Worm (Caenorhabditis elegans) whole organism, late embryonic: Measurements from ENCODE around the gene Y116A8A.2.

Experiments used
- C08G9.2 ChIP-seq: sonication (generic microtip); optimal IDR thresholded peaks from 2 replicates; lab custom pipeline; 2016; ENCODE audit warnings: mild to moderate bottlenecking, missing genetic modification characterization, moderate library complexity, missing compliant biosample characterization
- C38D4.7 ChIP-seq: fragments of 200-800 bp; sonication (Bioruptor generic); optimal IDR thresholded peaks from 2 replicates; lab custom pipeline; 2018; ENCODE audit warnings: mild to moderate bottlenecking, missing genetic modification characterization, moderate library complexity, missing compliant biosample characterization
- Y22D7AL.16 ChIP-seq: sonication (generic microtip); optimal IDR thresholded peaks from 2 replicates; lab custom pipeline; 2016; ENCODE audit warnings: missing genetic modification characterization, missing compliant biosample characterization
- ama-1 ChIP-seq: fragments of 150-350 bp; optimal IDR thresholded peaks from 2 replicates; lab custom pipeline; 2014
- ceh-19 ChIP-seq: fragments of 200-800 bp; sonication (Bioruptor generic); optimal IDR thresholded peaks from 2 replicates; lab custom pipeline; 2018; ENCODE audit warnings: mild to moderate bottlenecking, missing genetic modification characterization, missing compliant biosample characterization
- ceh-22 ChIP-seq: sonication (generic microtip); optimal IDR thresholded peaks from 2 replicates; lab custom pipeline; 2017; ENCODE audit warnings: missing biosample characterization, missing genetic modification characterization
- ceh-24 ChIP-seq: sonication (generic microtip); optimal IDR thresholded peaks from 2 replicates; lab custom pipeline; 2016; ENCODE audit warnings: mild to moderate bottlenecking, missing genetic modification characterization, missing compliant biosample characterization
- ceh-31 ChIP-seq: sonication (generic microtip); optimal IDR thresholded peaks from 2 replicates; lab custom pipeline; 2016; ENCODE audit warnings: missing genetic modification characterization, missing compliant biosample characterization
- ceh-9 ChIP-seq: sonication (generic microtip); optimal IDR thresholded peaks from 2 replicates; lab custom pipeline; 2016; ENCODE audit warnings: mild to moderate bottlenecking, missing genetic modification characterization, inconsistent platforms, missing compliant biosample characterization
- dmd-4 ChIP-seq: sonication (generic microtip); optimal IDR thresholded peaks from 2 replicates; lab custom pipeline; 2016; ENCODE audit warnings: borderline replicate concordance, missing genetic modification characterization, missing compliant biosample characterization
- elt-4 ChIP-seq: sonication (generic microtip); optimal IDR thresholded peaks from 2 replicates; lab custom pipeline; 2016; ENCODE audit warnings: missing genetic modification characterization, missing compliant biosample characterization
- ets-4 ChIP-seq: sonication (generic microtip); optimal IDR thresholded peaks from 2 replicates; lab custom pipeline; 2016; ENCODE audit warnings: missing genetic modification characterization, missing compliant biosample characterization
- eyg-1 ChIP-seq: sonication (generic microtip); optimal IDR thresholded peaks from 2 replicates; lab custom pipeline; 2016; ENCODE audit warnings: missing genotype, missing genetic modification characterization, missing compliant biosample characterization
- fkh-10 ChIP-seq: fragments of 150-350 bp; optimal IDR thresholded peaks from 2 replicates; lab custom pipeline; 2014; ENCODE audit warnings: missing biosample characterization, missing genetic modification reagents, missing genetic modification characterization
- fkh-6 ChIP-seq: sonication (generic microtip); optimal IDR thresholded peaks from 2 replicates; lab custom pipeline; 2016; ENCODE audit warnings: missing genetic modification characterization, missing compliant biosample characterization
- gmeb-2 ChIP-seq: sonication (generic microtip); optimal IDR thresholded peaks from 2 replicates; lab custom pipeline; 2016; ENCODE audit warnings: missing genetic modification characterization, inconsistent platforms, missing compliant biosample characterization
- hlh-15 ChIP-seq: sonication (generic microtip); optimal IDR thresholded peaks from 2 replicates; lab custom pipeline; 2016; ENCODE audit warnings: missing genetic modification characterization, missing compliant biosample characterization
- hlh-30 ChIP-seq: sonication (generic microtip); optimal IDR thresholded peaks from 2 replicates; lab custom pipeline; 2017; ENCODE audit warnings: antibody characterized with exemption, missing genetic modification characterization, missing compliant biosample characterization; ENCODE audit not compliant: insufficient read depth
- hlh-8 ChIP-seq: sonication (generic microtip); optimal IDR thresholded peaks from 2 replicates; lab custom pipeline; 2016; ENCODE audit warnings: missing genotype, missing genetic modification characterization, missing compliant biosample characterization
- lim-6 ChIP-seq: sonication (generic microtip); optimal IDR thresholded peaks from 2 replicates; lab custom pipeline; 2016; ENCODE audit warnings: missing genetic modification characterization, missing compliant biosample characterization
- lin-11 ChIP-seq: fragments of 200-800 bp; sonication (Bioruptor generic); optimal IDR thresholded peaks from 2 replicates; lab custom pipeline; 2018; ENCODE audit warnings: mild to moderate bottlenecking, missing genetic modification characterization, missing compliant biosample characterization
- madf-2 ChIP-seq: sonication (generic microtip); optimal IDR thresholded peaks from 2 replicates; lab custom pipeline; 2017; ENCODE audit warnings: missing genetic modification characterization, missing compliant biosample characterization
- mec-3 ChIP-seq: sonication (generic microtip); optimal IDR thresholded peaks from 2 replicates; lab custom pipeline; 2016; ENCODE audit warnings: borderline replicate concordance, missing genetic modification characterization, missing compliant biosample characterization
- nfya-1 ChIP-seq: sonication (generic microtip); optimal IDR thresholded peaks from 2 replicates; lab custom pipeline; 2017; ENCODE audit warnings: missing genetic modification characterization, mild to moderate bottlenecking, missing compliant biosample characterization, antibody characterized with exemption, moderate library complexity
- nhr-11 ChIP-seq: fragments of 150-350 bp; optimal IDR thresholded peaks from 2 replicates; lab custom pipeline; 2014; ENCODE audit warnings: missing biosample characterization, missing genetic modification characterization
- nhr-232 ChIP-seq: sonication (generic microtip); optimal IDR thresholded peaks from 2 replicates; lab custom pipeline; 2016; ENCODE audit warnings: missing genetic modification characterization, missing compliant biosample characterization
- pag-3 ChIP-seq: sonication (generic microtip); optimal IDR thresholded peaks from 2 replicates; lab custom pipeline; 2016; ENCODE audit warnings: missing compliant biosample characterization, missing genetic modification characterization, borderline replicate concordance
- pat-9 ChIP-seq: fragments of 200-800 bp; sonication (Bioruptor generic); optimal IDR thresholded peaks from 2 replicates; lab custom pipeline; 2018; ENCODE audit warnings: mild to moderate bottlenecking, missing genetic modification characterization, moderate library complexity, missing compliant biosample characterization
- pha-2 ChIP-seq: sonication (generic microtip); optimal IDR thresholded peaks from 2 replicates; lab custom pipeline; 2017; ENCODE audit warnings: mild to moderate bottlenecking, missing genetic modification characterization, missing compliant biosample characterization
- pha-4 ChIP-seq: fragments of 150-350 bp; optimal IDR thresholded peaks from 2 replicates; lab custom pipeline; 2018; ENCODE audit warnings: missing biosample characterization, missing genetic modification reagents, missing genetic modification characterization
- pqm-1 ChIP-seq: sonication (generic microtip); optimal IDR thresholded peaks from 2 replicates; lab custom pipeline; 2016; ENCODE audit warnings: missing genetic modification characterization, missing compliant biosample characterization
- pros-1 ChIP-seq: fragments of 150-350 bp; optimal IDR thresholded peaks from 2 replicates; lab custom pipeline; 2014; ENCODE audit warnings: missing biosample characterization, missing genetic modification reagents, missing genetic modification characterization
- ref-2 ChIP-seq: sonication (generic microtip); optimal IDR thresholded peaks from 2 replicates; lab custom pipeline; 2016; ENCODE audit warnings: missing genetic modification characterization, missing compliant biosample characterization
- sdc-2 ChIP-seq: sonication (generic microtip); optimal IDR thresholded peaks from 2 replicates; lab custom pipeline; 2016; ENCODE audit warnings: missing genotype, missing genetic modification characterization, missing compliant biosample characterization
- sox-2 ChIP-seq: fragments of 200-800 bp; sonication (Bioruptor generic); IDR thresholded peaks from 2 replicates; pipeline ENCODE4 v1.3.6; 2022; ENCODE audit warnings: missing genetic modification reagents, missing genetic modification characterization, missing compliant biosample characterization
- sox-4 ChIP-seq: sonication (generic microtip); optimal IDR thresholded peaks from 2 replicates; lab custom pipeline; 2017; ENCODE audit warnings: mild to moderate bottlenecking, missing genetic modification characterization, inconsistent platforms, missing compliant biosample characterization
- tbx-7 ChIP-seq: sonication (generic microtip); optimal IDR thresholded peaks from 2 replicates; lab custom pipeline; 2016; ENCODE audit warnings: missing genotype, missing genetic modification characterization, missing compliant biosample characterization
- unc-3 ChIP-seq, 2 experiments: fragments of 200-800 bp in 1 of 2; sonication (Bioruptor generic) in 1 of 2; sonication (generic microtip) in 1 of 2; conservative IDR thresholded peaks in 1 of 2; optimal IDR thresholded peaks in 1 of 2; 2 replicates each; pipeline versions ENCODE4 v1.3.6 to Lab custom; 2016 to 2022; ENCODE audit warnings: missing compliant biosample characterization in 2 of 2, missing genetic modification characterization in 2 of 2, missing genetic modification reagents in 1 of 2
- unc-86 ChIP-seq: sonication (generic microtip); optimal IDR thresholded peaks from 2 replicates; lab custom pipeline; 2016; ENCODE audit warnings: missing genetic modification characterization, missing compliant biosample characterization
- zip-5 ChIP-seq: sonication (generic microtip); optimal IDR thresholded peaks from 2 replicates; lab custom pipeline; 2016; ENCODE audit warnings: missing genetic modification characterization, missing compliant biosample characterization
- ztf-16 ChIP-seq: sonication (generic microtip); optimal IDR thresholded peaks from 2 replicates; lab custom pipeline; 2017; ENCODE audit warnings: missing genetic modification characterization, missing compliant biosample characterization

Y116A8A.2 gene

DNA sequence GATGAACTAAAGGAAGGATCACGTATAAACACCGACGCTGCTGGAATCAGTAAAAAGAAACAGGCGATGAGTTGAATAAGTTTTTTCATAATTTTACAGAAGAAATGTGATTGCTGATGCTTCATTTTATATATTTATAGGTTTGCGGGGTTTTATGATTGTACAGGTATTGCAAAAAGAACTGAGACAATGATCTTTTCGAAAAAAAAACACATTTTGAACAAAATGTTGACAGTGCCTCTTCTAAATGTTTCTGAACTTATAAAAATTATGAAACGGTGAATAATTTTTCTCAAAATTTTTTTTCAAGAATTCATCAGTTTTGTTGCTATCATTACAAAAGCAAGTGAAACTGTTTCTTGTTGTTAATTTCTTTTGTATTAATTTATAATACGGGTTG, 7.4 kb downstream of the Y116A8A.2 start, which contains the start of gene clec-193:
TSS of gene clec-193 (minus strand) at position 101 of the 400 bp plus-strand sequence.
- TF ChIP-seq pat-9 (tag; lab: Kevin White, UChicago) (no peak), eyg-1 (no peak), sdc-2 (tag; lab: Kevin White, UChicago) (no peak), fkh-6 (no peak), hlh-15 (tag; lab: Kevin White, UChicago) (no peak), nhr-232 (tag; lab: Kevin White, UChicago) (no peak), C38D4.7 (no peak), dmd-4 (tag; lab: Kevin White, UChicago) (no peak), hlh-8 (tag; lab: Kevin White, UChicago) (no peak), ceh-31 (tag; lab: Kevin White, UChicago) (no peak), pqm-1 (no peak), gmeb-2 (no peak), ceh-24 (tag; lab: Kevin White, UChicago) (no peak), madf-2 (tag; lab: Kevin White, UChicago) (no peak), unc-86 (tag; lab: Kevin White, UChicago) (no peak), nhr-11 (tag; lab: Kevin White, UChicago) (no peak), nfya-1 (tag; lab: Kevin White, UChicago) (no peak), fkh-10 (no peak), ceh-19 (GFP tag; lab: Kevin White, UChicago) (no peak)

DNA sequence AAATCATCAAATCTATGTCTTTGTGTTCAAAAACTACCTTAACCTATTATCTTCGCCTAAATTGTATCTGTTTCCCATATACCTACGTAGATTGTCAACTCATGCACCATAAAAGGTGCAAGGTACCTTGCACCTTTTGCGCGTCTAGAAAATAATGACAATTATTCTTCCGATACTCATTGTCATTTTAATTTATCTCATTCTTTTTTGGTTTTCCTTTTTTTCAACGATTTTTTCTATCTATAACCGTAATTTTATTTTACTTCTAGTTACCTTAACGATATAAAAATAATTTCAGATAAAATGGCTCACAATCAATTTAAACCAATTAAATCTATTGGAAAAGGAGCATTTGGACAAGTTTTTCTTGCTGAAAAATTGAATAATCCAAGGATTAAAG, 26.7 kb downstream of the Y116A8A.2 start, which contains the start of gene Y43D4A.6:
TSS of gene Y43D4A.6 (plus strand) at position 301 of the 400 bp plus-strand sequence.
- TF ChIP-seq mec-3 (tag; lab: Kevin White, UChicago) = no peak
- no peak for TF ChIP-seq sdc-2 (tag; lab: Kevin White, UChicago)
- no peak for TF ChIP-seq nhr-232 (tag; lab: Kevin White, UChicago)
- no peak for TF ChIP-seq hlh-8 (tag; lab: Kevin White, UChicago)
- TF ChIP-seq C08G9.2 (tag; lab: Kevin White, UChicago) = no peak
- TF ChIP-seq pha-2 (tag; lab: Kevin White, UChicago) = no peak
- no peak for TF ChIP-seq hlh-30 (tag; lab: Kevin White, UChicago)
- TF ChIP-seq ama-1 (lab: Kevin White, UChicago) = no peak
- no peak for TF ChIP-seq zip-5 (tag; lab: Kevin White, UChicago)
- no peak for TF ChIP-seq elt-4
- TF ChIP-seq nfya-1 (tag; lab: Kevin White, UChicago) = no peak
- no peak for TF ChIP-seq ceh-9
- no peak for TF ChIP-seq ref-2 (tag; lab: Kevin White, UChicago)
- no peak for TF ChIP-seq ceh-22 (tag; lab: Kevin White, UChicago)
- no peak for TF ChIP-seq ets-4
- no peak for TF ChIP-seq lim-6 (tag; lab: Kevin White, UChicago)
- no peak for TF ChIP-seq unc-3 (GFP tag; conservative IDR thresholded peaks at IDR 0.05; lab: Robert Waterston, UW)
- TF ChIP-seq unc-3 (tag; optimal IDR thresholded peaks at IDR 0.05; lab: Kevin White, UChicago) = no peak

DNA sequence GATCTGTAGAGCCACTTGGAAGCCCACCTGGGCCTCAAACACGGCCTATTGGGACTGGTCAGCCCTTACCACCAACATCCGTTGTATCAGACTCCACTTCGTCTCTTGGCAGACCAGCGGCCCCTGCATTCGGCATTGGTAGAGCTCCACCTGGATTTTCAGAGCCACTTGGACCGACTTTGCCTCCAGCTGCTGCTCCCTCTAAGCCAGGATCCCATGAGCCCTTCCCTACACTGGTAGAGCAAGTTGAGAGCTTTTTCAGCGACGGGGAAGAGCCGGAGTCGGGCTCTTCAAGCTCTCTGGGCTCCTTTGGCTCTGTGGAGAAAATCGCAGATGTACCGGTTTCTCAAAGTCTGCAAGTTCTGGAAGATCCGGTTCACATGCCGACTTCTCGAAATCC, 35.1 kb downstream of the Y116A8A.2 start:
- TF ChIP-seq pha-4 (no peak), sox-4 (tag; lab: Kevin White, UChicago) (no peak), pqm-1 (no peak), Y22D7AL.16 (no peak)

DNA sequence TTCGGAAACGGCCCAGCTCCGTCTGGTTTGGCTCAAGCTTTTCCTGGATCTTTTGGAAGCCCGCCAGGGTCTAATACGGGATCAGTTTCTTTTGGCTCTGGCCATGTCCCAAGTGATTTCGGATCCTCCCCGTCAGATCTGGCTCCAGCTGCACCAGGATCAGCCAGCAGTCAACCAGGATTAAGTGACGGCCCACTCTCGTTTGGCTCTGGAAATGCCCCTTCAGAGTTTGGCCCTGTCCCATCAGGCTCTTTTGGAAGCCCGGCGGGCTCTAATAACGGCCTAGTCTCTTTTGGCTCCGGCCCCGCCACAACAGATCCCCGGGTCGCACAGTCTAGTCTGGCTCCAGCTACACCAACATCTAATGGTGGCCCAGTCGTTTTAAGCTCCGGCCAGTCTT, 36.0 kb downstream of the Y116A8A.2 start:
- TF ChIP-seq pha-2 (tag; lab: Kevin White, UChicago) = no peak
- TF ChIP-seq fkh-6 = no peak
- TF ChIP-seq ama-1 (lab: Kevin White, UChicago) = no peak
- TF ChIP-seq sox-2 = no peak
- no peak for TF ChIP-seq sox-4 (tag; lab: Kevin White, UChicago)
- no peak for TF ChIP-seq dmd-4 (tag; lab: Kevin White, UChicago)
- TF ChIP-seq ztf-16 (tag; lab: Kevin White, UChicago) = no peak
- no peak for TF ChIP-seq C38D4.7
- no peak for TF ChIP-seq pqm-1
- no peak for TF ChIP-seq pag-3 (tag; lab: Kevin White, UChicago)
- TF ChIP-seq tbx-7 (tag; lab: Kevin White, UChicago) = no peak
- no peak for TF ChIP-seq pros-1 (tag; lab: Kevin White, UChicago)
- no peak for TF ChIP-seq lin-11
- TF ChIP-seq unc-3 (GFP tag; conservative IDR thresholded peaks at IDR 0.05; lab: Robert Waterston, UW) = no peak
- no peak for TF ChIP-seq unc-3 (tag; optimal IDR thresholded peaks at IDR 0.05; lab: Kevin White, UChicago)
